Fruit fly (Drosophila melanogaster) whole organism, embryonic: Measurements from ENCODE around the gene soti.

Source experiments
- ATbp ChIP-seq: fragments of 200-800 bp; sonication (Bioruptor generic); optimal IDR thresholded peaks from 2 replicates; lab custom pipeline; 2017; ENCODE audit warnings: missing biosample characterization, mild to moderate bottlenecking, missing genetic modification characterization, missing genetic modification reagents
- Ada2b ChIP-seq: fragments of 200-800 bp; sonication (Bioruptor generic); IDR thresholded peaks from 2 replicates; pipeline ENCODE4 v1.3.6; 2022; ENCODE audit warnings: missing biosample characterization, missing genetic modification characterization
- CG10654 ChIP-seq: fragments of 200-800 bp; sonication (Bioruptor generic); optimal IDR thresholded peaks from 2 replicates; lab custom pipeline; 2016; ENCODE audit warnings: missing biosample characterization, missing genetic modification characterization
- CG11085 ChIP-seq: fragments of 200-800 bp; sonication (Bioruptor generic); IDR thresholded peaks from 2 replicates; pipeline ENCODE4 v1.3.6; 2022; ENCODE audit warnings: missing biosample characterization, missing genetic modification characterization
- CG11398 ChIP-seq: fragments of 200-800 bp; sonication (Bioruptor generic); optimal IDR thresholded peaks from 2 replicates; lab custom pipeline; 2016; ENCODE audit warnings: missing biosample characterization, missing genetic modification characterization
- CG13424 ChIP-seq: fragments of 200-800 bp; sonication (Bioruptor generic); optimal IDR thresholded peaks from 2 replicates; lab custom pipeline; 2019; ENCODE audit warnings: missing biosample characterization, mild to moderate bottlenecking, missing genetic modification characterization, moderate library complexity
- CG14014 ChIP-seq: fragments of 200-800 bp; sonication (Bioruptor generic); IDR thresholded peaks from 2 replicates; pipeline ENCODE4 v1.3.6; 2022; ENCODE audit warnings: missing biosample characterization, missing genetic modification characterization
- CG14050 ChIP-seq: fragments of 200-800 bp; sonication (Bioruptor generic); IDR thresholded peaks from 3 replicates; pipeline ENCODE4 v1.3.6; 2022; ENCODE audit warnings: missing biosample characterization, missing genetic modification characterization
- CG1603 ChIP-seq: fragments of 200-800 bp; sonication (Bioruptor generic); optimal IDR thresholded peaks from 2 replicates; lab custom pipeline; 2019; ENCODE audit warnings: missing biosample characterization, mild to moderate bottlenecking, missing genetic modification characterization, moderate library complexity
- CG18011 ChIP-seq: fragments of 200-800 bp; sonication (Bioruptor generic); optimal IDR thresholded peaks from 2 replicates; lab custom pipeline; 2017; ENCODE audit warnings: missing biosample characterization, missing genetic modification characterization, mild to moderate bottlenecking, moderate library complexity, missing genotype
- CG2875 ChIP-seq: fragments of 200-800 bp; sonication (Bioruptor generic); optimal IDR thresholded peaks from 2 replicates; lab custom pipeline; 2017; ENCODE audit warnings: missing biosample characterization, mild to moderate bottlenecking, missing genetic modification characterization, missing genetic modification reagents
- CG30403 ChIP-seq: fragments of 200-800 bp; sonication (Bioruptor generic); optimal IDR thresholded peaks from 3 replicates; lab custom pipeline; 2016; ENCODE audit warnings: missing biosample characterization, missing genetic modification characterization
- CG32532 ChIP-seq: fragments of 200-800 bp; sonication (Bioruptor generic); IDR thresholded peaks from 2 replicates; pipeline ENCODE4 v1.3.6; 2022; ENCODE audit warnings: missing biosample characterization, missing genetic modification characterization
- CG42726 ChIP-seq: fragments of 200-800 bp; sonication (Bioruptor generic); IDR thresholded peaks from 2 replicates; pipeline ENCODE4 v1.3.6; 2022; ENCODE audit warnings: missing biosample characterization, missing genetic modification characterization; ENCODE audit not compliant: partially characterized antibody
- CG4730 ChIP-seq: fragments of 200-800 bp; sonication (Bioruptor generic); IDR thresholded peaks from 2 replicates; pipeline ENCODE4 v1.3.6; 2022; ENCODE audit warnings: missing biosample characterization, missing genetic modification characterization
- CG5953 ChIP-seq: fragments of 200-800 bp; sonication (Bioruptor generic); IDR thresholded peaks from 2 replicates; pipeline ENCODE4 v1.3.6; 2022; ENCODE audit warnings: missing biosample characterization, missing genetic modification characterization
- CG6175 ChIP-seq: fragments of 200-800 bp; sonication (Bioruptor generic); IDR thresholded peaks from 3 replicates; pipeline ENCODE4 v1.3.6; 2022; ENCODE audit warnings: missing biosample characterization, missing genetic modification characterization
- CG6689 ChIP-seq: fragments of 200-800 bp; sonication (Bioruptor generic); IDR thresholded peaks from 2 replicates; pipeline ENCODE4 v1.3.6; 2022; ENCODE audit warnings: missing biosample characterization, missing genetic modification characterization
- CG7372 ChIP-seq: fragments of 200-800 bp; sonication (Bioruptor generic); IDR thresholded peaks from 2 replicates; pipeline ENCODE4 v1.3.6; 2022; ENCODE audit warnings: missing biosample characterization, missing genetic modification characterization
- CG7839 ChIP-seq: fragments of 200-800 bp; sonication (Bioruptor generic); optimal IDR thresholded peaks from 3 replicates; lab custom pipeline; 2018; ENCODE audit warnings: missing biosample characterization, mild to moderate bottlenecking, missing genetic modification characterization, moderate library complexity
- CG7987 ChIP-seq: fragments of 200-800 bp; sonication (Bioruptor generic); optimal IDR thresholded peaks from 2 replicates; lab custom pipeline; 2018; ENCODE audit warnings: missing biosample characterization, mild to moderate bottlenecking, missing genetic modification characterization, moderate library complexity
- CG9215 ChIP-seq: fragments of 200-800 bp; sonication (Bioruptor generic); IDR thresholded peaks from 2 replicates; pipeline ENCODE4 v1.3.6; 2022; ENCODE audit warnings: missing biosample characterization, missing genetic modification characterization
- CHES-1-like ChIP-seq: fragments of 200-800 bp; sonication (Bioruptor generic); optimal IDR thresholded peaks from 2 replicates; lab custom pipeline; 2016; ENCODE audit warnings: missing biosample characterization, missing genetic modification characterization
- Dfd ChIP-seq, 2 experiments: fragments of >200 bp; optimal IDR thresholded peaks; 2 replicates each; lab custom pipeline; 2017; ENCODE audit warnings: missing biosample characterization in 2 of 2, missing genetic modification characterization in 2 of 2
- Dp ChIP-seq: fragments of 200-800 bp; sonication (Bioruptor generic); optimal IDR thresholded peaks from 2 replicates; lab custom pipeline; 2018; ENCODE audit warnings: missing biosample characterization, mild to moderate bottlenecking, missing genetic modification characterization, moderate library complexity
- ERR ChIP-seq: fragments of 200-800 bp; sonication (Bioruptor generic); optimal IDR thresholded peaks from 2 replicates; lab custom pipeline; 2016; ENCODE audit warnings: missing biosample characterization, missing genetic modification characterization
- H2.0 ChIP-seq: fragments of 200-800 bp; sonication (Bioruptor generic); IDR thresholded peaks from 2 replicates; pipeline ENCODE4 v1.3.6; 2022; ENCODE audit warnings: missing biosample characterization, missing genetic modification characterization
- HLH3B ChIP-seq: fragments of 200-800 bp; sonication (Bioruptor generic); IDR thresholded peaks from 2 replicates; pipeline ENCODE4 v1.3.6; 2022; ENCODE audit warnings: missing biosample characterization, missing genetic modification characterization
- Lim3 ChIP-seq: fragments of 200-800 bp; sonication (Bioruptor generic); IDR thresholded peaks from 2 replicates; pipeline ENCODE4 v1.3.6; 2022; ENCODE audit warnings: missing biosample characterization, missing genetic modification characterization
- NC2α ChIP-seq: fragments of 200-800 bp; sonication (Bioruptor generic); optimal IDR thresholded peaks from 2 replicates; lab custom pipeline; 2016; ENCODE audit warnings: missing biosample characterization, missing genetic modification characterization
- abd-A ChIP-seq: fragments of 200-800 bp; sonication (Bioruptor generic); optimal IDR thresholded peaks from 3 replicates; lab custom pipeline; 2019; ENCODE audit warnings: missing biosample characterization, mild to moderate bottlenecking, missing genetic modification characterization, moderate library complexity
- ac ChIP-seq: fragments of 200-800 bp; sonication (Bioruptor generic); optimal IDR thresholded peaks from 3 replicates; lab custom pipeline; 2017; ENCODE audit warnings: missing biosample characterization, mild to moderate bottlenecking, missing genetic modification characterization
- ato ChIP-seq: fragments of 200-800 bp; sonication (Bioruptor generic); IDR thresholded peaks from 2 replicates; pipeline ENCODE4 v1.3.6; 2022; ENCODE audit warnings: missing biosample characterization, missing genetic modification characterization; ENCODE audit not compliant: partially characterized antibody
- cg ChIP-seq: fragments of 200-800 bp; sonication (Bioruptor generic); optimal IDR thresholded peaks from 3 replicates; lab custom pipeline; 2019; ENCODE audit warnings: missing biosample characterization, mild to moderate bottlenecking, missing genetic modification characterization, moderate library complexity
- chm ChIP-seq: fragments of 200-800 bp; sonication (Bioruptor generic); IDR thresholded peaks from 2 replicates; pipeline ENCODE4 v1.3.6; 2022; ENCODE audit warnings: missing biosample characterization, missing genetic modification characterization
- dmrt99B ChIP-seq: fragments of 200-800 bp; sonication (Bioruptor generic); optimal IDR thresholded peaks from 2 replicates; lab custom pipeline; 2018; ENCODE audit warnings: missing biosample characterization, mild to moderate bottlenecking, missing genetic modification characterization, moderate library complexity
- jumu ChIP-seq: fragments of 200-800 bp; sonication (Bioruptor generic); optimal IDR thresholded peaks from 3 replicates; lab custom pipeline; 2016; ENCODE audit warnings: missing biosample characterization, missing genetic modification characterization
- mld ChIP-seq: fragments of 200-800 bp; sonication (Bioruptor generic); IDR thresholded peaks from 3 replicates; pipeline ENCODE4 v1.3.6; 2022; ENCODE audit warnings: missing biosample characterization, missing genetic modification characterization; ENCODE audit not compliant: partially characterized antibody
- pan ChIP-seq, 4 experiments: fragments of >200 bp in 3 of 4; fragments of 200-800 bp in 1 of 4; sonication (Bioruptor generic) in 1 of 4; optimal IDR thresholded peaks in 3 of 4; IDR thresholded peaks in 1 of 4; 2 replicates each; pipeline versions ENCODE4 v1.3.6 to Lab custom; 2017 to 2022; ENCODE audit warnings: missing biosample characterization in 2 of 4, missing genetic modification characterization in 2 of 4, mixed read lengths in 1 of 4
- ranshi ChIP-seq: fragments of 200-800 bp; sonication (Bioruptor generic); IDR thresholded peaks from 2 replicates; pipeline ENCODE4 v1.3.6; 2022; ENCODE audit warnings: missing biosample characterization, missing genetic modification characterization
- ro ChIP-seq: fragments of 200-800 bp; sonication (Bioruptor generic); IDR thresholded peaks from 2 replicates; pipeline ENCODE4 v1.3.6; 2022; ENCODE audit warnings: missing biosample characterization, missing genetic modification characterization
- sens-2 ChIP-seq: fragments of 200-800 bp; sonication (Bioruptor generic); IDR thresholded peaks from 2 replicates; pipeline ENCODE4 v1.3.6; 2022; ENCODE audit warnings: missing biosample characterization, missing genetic modification characterization
- seq ChIP-seq: fragments of 200-800 bp; sonication (Bioruptor generic); IDR thresholded peaks from 2 replicates; pipeline ENCODE4 v1.3.6; 2022; ENCODE audit warnings: missing biosample characterization, missing genetic modification characterization
- shn ChIP-seq: fragments of 200-800 bp; sonication (Bioruptor generic); optimal IDR thresholded peaks from 3 replicates; lab custom pipeline; 2016; ENCODE audit warnings: missing biosample characterization, missing genetic modification characterization
- sna ChIP-seq: fragments of 200-800 bp; sonication (Bioruptor generic); IDR thresholded peaks from 2 replicates; pipeline ENCODE4 v1.3.6; 2022; ENCODE audit warnings: missing biosample characterization, missing genetic modification characterization; ENCODE audit not compliant: partially characterized antibody
- tap ChIP-seq: fragments of 200-800 bp; optimal IDR thresholded peaks from 3 replicates; lab custom pipeline; 2019; ENCODE audit warnings: missing biosample characterization, mild to moderate bottlenecking, missing genetic modification characterization, moderate library complexity
- ttk ChIP-seq: fragments of 200-800 bp; sonication (Bioruptor generic); IDR thresholded peaks from 2 replicates; pipeline ENCODE4 v2.1.2; 2022; ENCODE audit warnings: missing biosample characterization, missing genetic modification characterization
- unc-4 ChIP-seq: fragments of 200-800 bp; sonication (Bioruptor generic); IDR thresholded peaks from 2 replicates; pipeline ENCODE4 v1.3.6; 2022; ENCODE audit warnings: missing biosample characterization, missing genetic modification characterization; ENCODE audit not compliant: partially characterized antibody

Gene soti

DNA sequence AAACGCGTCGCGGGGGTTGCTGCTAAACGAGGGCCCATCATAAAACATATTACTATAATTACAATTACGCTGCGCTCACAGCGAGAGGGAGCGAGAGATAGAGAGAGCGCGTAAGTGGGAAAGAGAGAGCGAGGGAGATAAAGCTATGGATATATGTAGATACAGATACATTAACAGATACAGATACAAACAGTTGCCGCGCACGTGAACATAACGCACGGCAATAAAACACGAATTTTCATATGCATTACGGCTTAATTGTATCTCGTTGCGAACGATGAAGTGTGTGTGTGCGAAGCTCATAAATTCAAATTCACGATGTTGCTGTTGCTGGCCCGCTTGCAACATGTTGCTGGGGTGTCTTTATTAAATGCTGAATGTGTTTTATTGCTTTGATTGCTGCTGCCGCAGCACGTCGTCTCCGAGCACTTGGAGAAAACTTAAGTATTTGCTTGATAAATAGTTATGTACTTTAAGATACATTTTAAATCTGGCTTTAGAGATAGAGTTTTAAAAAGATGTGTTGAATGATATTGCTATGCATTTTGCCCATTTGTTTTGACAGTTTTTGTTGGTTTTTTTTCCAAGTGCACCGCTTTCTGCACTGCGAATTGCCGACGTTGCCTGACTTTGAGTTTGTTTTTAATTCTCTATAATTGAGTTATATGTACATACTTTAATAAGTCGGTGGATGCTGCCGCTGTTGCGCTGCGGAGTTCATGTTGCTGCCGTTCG, 11.1 kb downstream of the soti start (continued):
- TF ChIP-seq CG42726 (no peak), abd-A (tag; lab: Kevin White, UChicago) (peak; percentile 96), CG11085 (peak; percentile 49; the same call in 1 of the 2 replicates), tap (tag; lab: Kevin White, UChicago) (peak; percentile 11), dmrt99B (peak; percentile 83), CG5953 (GFP tag; lab: Robert Waterston, UW) (peak; percentile 79), sna (GFP tag; lab: Robert Waterston, UW) (no peak), CG11398 (GFP tag; lab: Kevin White, UChicago) (peak; percentile 52), ato (GFP tag; lab: Robert Waterston, UW) (no peak), CG7372 (GFP tag; lab: Robert Waterston, UW) (peak; percentile 73), jumu (GFP tag; lab: Kevin White, UChicago) (peak; percentile 65), CHES-1-like (GFP tag; lab: Kevin White, UChicago) (peak; percentile 65), CG14014 (GFP tag; lab: Robert Waterston, UW) (peak; percentile 85), ranshi (GFP tag; lab: Robert Waterston, UW) (peak; percentile 74), cg (peak; percentile 73), CG6689 (peak; percentile 86), CG18011 (GFP tag; lab: Kevin White, UChicago) (peak; percentile 48), pan (optimal IDR thresholded peaks at IDR 0.05; lab: Kevin White, UChicago) (no peak), pan (GFP tag; optimal IDR thresholded peaks at IDR 0.05 in 1 of 2, IDR thresholded peaks at IDR 0.05 in 1 of 2) (peak in 1 of 2 experiments; percentile 87), chm (GFP tag; lab: Robert Waterston, UW) (peak; percentile 67; the same call in 1 of the 2 replicates), shn (GFP tag; lab: Kevin White, UChicago) (peak; percentile 31), ERR (peak; percentile 40), CG7839 (tag; lab: Kevin White, UChicago) (peak; percentile 83), Dp (no peak), ro (GFP tag; lab: Robert Waterston, UW) (peak; percentile 25; the same call in 1 of the 2 replicates), CG13424 (tag; lab: Kevin White, UChicago) (peak; percentile 79), ATbp (GFP tag; lab: Kevin White, UChicago) (peak; percentile 79), CG32532 (GFP tag; lab: Robert Waterston, UW) (peak; percentile 86), mld (GFP tag; lab: Robert Waterston, UW) (no peak), HLH3B (GFP tag; lab: Robert Waterston, UW) (peak; percentile 73), CG10654 (GFP tag; lab: Kevin White, UChicago) (peak; percentile 69), H2.0 (GFP tag; lab: Robert Waterston, UW) (peak; percentile 87), seq (GFP tag; lab: Robert Waterston, UW) (peak; percentile 90), Lim3 (GFP tag; lab: Robert Waterston, UW) (0 out of 2 replicates have a peak, but pooled peaks have one; percentile 16), CG6175 (GFP tag; lab: Robert Waterston, UW) (peak; percentile 73; the same call in 2 of the 3 replicates), sens-2 (GFP tag; lab: Robert Waterston, UW) (peak; percentile 66; the same call in 1 of the 2 replicates), ac (no peak), CG2875 (GFP tag; lab: Kevin White, UChicago) (peak; percentile 76), CG9215 (GFP tag; lab: Robert Waterston, UW) (peak; percentile 62), CG30403 (peak; percentile 85), CG1603 (tag; lab: Kevin White, UChicago) (peak; percentile 70), CG7987 (GFP tag; lab: Kevin White, UChicago) (no peak), CG4730 (GFP tag; lab: Robert Waterston, UW) (peak; percentile 68), Dfd (GFP tag; optimal IDR thresholded peaks at IDR 0.05; lab: Kevin White, UChicago) (no peak), Ada2b (GFP tag; lab: Robert Waterston, UW) (peak; percentile 82), CG14050 (GFP tag; lab: Robert Waterston, UW) (peak; percentile 86), NC2α (GFP tag; lab: Kevin White, UChicago) (peak; percentile 47), unc-4 (GFP tag; lab: Robert Waterston, UW) (no peak), ttk (peak; percentile 80)
